Fruit fly (Drosophila melanogaster) whole organism, adult: ENCODE measurements around the gene CG5254.
A peak's percentile ranks its signal among the peaks of the same experiment; 100 is the strongest.

Experiments
- CG11617 ChIP-seq: fragments of 200-800 bp; sonication (Bioruptor generic); optimal IDR thresholded peaks from 2 replicates; lab custom pipeline; 2017; ENCODE audit warnings: mild to moderate bottlenecking, missing biosample characterization, missing genetic modification reagents, missing genetic modification characterization
- CG12768 ChIP-seq: fragments of 200-800 bp; sonication (Bioruptor generic); optimal IDR thresholded peaks from 2 replicates; lab custom pipeline; 2017; ENCODE audit warnings: missing biosample characterization, missing genetic modification characterization, mild to moderate bottlenecking, moderate library complexity, missing genetic modification reagents
- CG14711 ChIP-seq: fragments of 200-800 bp; sonication (Bioruptor generic); optimal IDR thresholded peaks from 2 replicates; lab custom pipeline; 2018; ENCODE audit warnings: missing biosample characterization, mild to moderate bottlenecking, missing genetic modification characterization, moderate library complexity
- CG1620 ChIP-seq: fragments of 200-800 bp; sonication (Bioruptor generic); optimal IDR thresholded peaks from 2 replicates; lab custom pipeline; 2016; ENCODE audit warnings: missing biosample characterization, missing genetic modification characterization
- CG33017 ChIP-seq: fragments of 200-800 bp; sonication (Bioruptor generic); optimal IDR thresholded peaks from 2 replicates; lab custom pipeline; 2018; ENCODE audit warnings: missing biosample characterization, mild to moderate bottlenecking, missing genetic modification characterization, moderate library complexity
- CG7045 ChIP-seq: fragments of 200-800 bp; sonication (Bioruptor generic); optimal IDR thresholded peaks from 2 replicates; lab custom pipeline; 2017; ENCODE audit warnings: missing biosample characterization, mild to moderate bottlenecking, missing genetic modification characterization
- CG7101 ChIP-seq: fragments of 200-800 bp; sonication (Bioruptor generic); optimal IDR thresholded peaks from 2 replicates; lab custom pipeline; 2018; ENCODE audit warnings: missing biosample characterization, mild to moderate bottlenecking, missing genetic modification characterization, moderate library complexity
- Clk ChIP-seq: fragments of 200-800 bp; sonication (Bioruptor generic); optimal IDR thresholded peaks from 2 replicates; lab custom pipeline; 2017; ENCODE audit warnings: missing biosample characterization, missing genetic modification characterization
- Crg-1 ChIP-seq: fragments of 200-800 bp; sonication (Bioruptor generic); optimal IDR thresholded peaks from 2 replicates; lab custom pipeline; 2016; ENCODE audit warnings: missing biosample characterization, missing genetic modification characterization
- Hr96 ChIP-seq: fragments of 200-800 bp; sonication (Bioruptor generic); optimal IDR thresholded peaks from 2 replicates; lab custom pipeline; 2016; ENCODE audit warnings: missing biosample characterization, missing genetic modification characterization
- Mnt ChIP-seq: fragments of 200-800 bp; sonication (Bioruptor generic); optimal IDR thresholded peaks from 2 replicates; lab custom pipeline; 2016; ENCODE audit warnings: missing biosample characterization, mild to moderate bottlenecking, missing genetic modification characterization
- bab1 ChIP-seq: fragments of 200-800 bp; sonication (Bioruptor generic); optimal IDR thresholded peaks from 3 replicates; lab custom pipeline; 2019; ENCODE audit warnings: missing biosample characterization, mild to moderate bottlenecking, missing genetic modification characterization, moderate library complexity
- cic ChIP-seq: fragments of 200-800 bp; sonication (Bioruptor generic); optimal IDR thresholded peaks from 2 replicates; lab custom pipeline; 2017; ENCODE audit warnings: missing biosample characterization, mild to moderate bottlenecking, missing genetic modification characterization, moderate library complexity
- cnc ChIP-seq, 2 experiments: fragments of >200 bp; optimal IDR thresholded peaks; 2 replicates each; lab custom pipeline; 2017
- kay ChIP-seq: fragments of 200-800 bp; sonication (Bioruptor generic); peaks from one replicate; lab custom pipeline; 2016; ENCODE audit warnings: missing biosample characterization, missing genetic modification characterization, borderline replicate concordance
- ovo ChIP-seq: fragments of 200-800 bp; sonication (Bioruptor generic); optimal IDR thresholded peaks from 2 replicates; lab custom pipeline; 2016; ENCODE audit warnings: missing biosample characterization, missing genetic modification characterization
- pad ChIP-seq: fragments of 200-800 bp; sonication (Bioruptor generic); optimal IDR thresholded peaks from 3 replicates; lab custom pipeline; 2017; ENCODE audit warnings: missing biosample characterization, missing genetic modification characterization, mild to moderate bottlenecking, moderate library complexity, missing genetic modification reagents
- tj ChIP-seq: fragments of 200-800 bp; sonication (Bioruptor generic); optimal IDR thresholded peaks from 3 replicates; lab custom pipeline; 2017; ENCODE audit warnings: missing biosample characterization, mild to moderate bottlenecking, missing genetic modification characterization, moderate library complexity
- toe ChIP-seq: fragments of 200-800 bp; sonication (Bioruptor generic); optimal IDR thresholded peaks from 2 replicates; lab custom pipeline; 2016; ENCODE audit warnings: missing biosample characterization, missing genetic modification characterization

The CG5254 gene

dm6 chrX:792923-793322 lies 42.8 kb downstream of the CG5254 start, which contains the start of gene CG16989:
TSS of gene CG16989 (plus strand) at chrX:793147.
- TF ChIP-seq cic (GFP tag; lab: Kevin White, UChicago) (no peak), cnc (optimal IDR thresholded peaks at IDR 0.05; lab: Kevin White, UChicago) (no peak), CG14711 (tag; lab: Kevin White, UChicago) (no peak), CG33017 (tag; lab: Kevin White, UChicago) (no peak), Crg-1 (no peak), CG1620 (GFP tag; lab: Kevin White, UChicago) (no peak), bab1 (peak; percentile 54), CG7101 (no peak)

- TF ChIP-seq CG7045 (GFP tag; lab: Kevin White, UChicago) (no peak), Mnt (peak; percentile 95), CG1620 (GFP tag; lab: Kevin White, UChicago) (peak; percentile 55), pad (GFP tag; lab: Kevin White, UChicago) (peak; percentile 92), toe (GFP tag; lab: Kevin White, UChicago) (no peak), kay (GFP tag; lab: Kevin White, UChicago) (no peak), CG7101 (peak; percentile 34), cnc (optimal IDR thresholded peaks at IDR 0.05; lab: Kevin White, UChicago) (no peak), Clk (no peak), bab1 (peak; percentile 84), Crg-1 (peak; percentile 48), tj (GFP tag; lab: Kevin White, UChicago) (peak; percentile 51), ovo (GFP tag; lab: Kevin White, UChicago) (peak; percentile 99), cic (GFP tag; lab: Kevin White, UChicago) (peak; percentile 51), CG14711 (tag; lab: Kevin White, UChicago) (peak; percentile 35)
These were observed 46.3 kb downstream of the CG5254 start for dm6 chrX:796397-796989.

DNA sequence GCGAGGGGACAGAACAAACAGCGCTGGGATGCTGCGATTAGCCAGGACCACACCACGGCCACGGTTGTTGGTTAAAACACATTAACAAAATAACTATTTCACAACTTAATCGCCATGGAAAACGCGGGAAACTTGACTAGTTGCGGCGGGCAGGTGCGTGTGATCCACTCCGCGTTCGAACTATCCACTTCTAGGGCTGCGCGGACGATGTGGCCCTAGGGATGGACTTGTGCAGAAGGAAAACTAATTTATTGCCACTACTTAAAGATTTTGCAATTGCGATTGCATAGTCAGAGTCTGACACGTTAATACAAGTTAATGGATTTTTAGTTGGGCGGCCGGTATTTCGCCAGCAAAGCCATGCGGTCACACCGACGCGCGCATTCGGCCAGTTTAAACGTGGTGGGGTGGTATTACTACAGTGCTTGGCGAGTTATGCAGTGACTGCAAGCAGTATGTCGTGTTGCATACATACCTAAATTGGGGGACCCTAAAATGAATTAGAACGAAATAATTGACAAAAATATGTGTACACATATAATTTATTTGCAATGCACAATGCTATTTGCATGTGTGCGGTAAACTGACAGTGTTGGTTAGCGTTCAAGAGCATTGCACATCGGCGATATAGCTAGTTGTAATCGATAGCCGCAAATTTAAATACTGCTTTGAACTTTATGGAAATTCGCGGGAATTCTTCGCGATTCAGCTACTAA lies 51.2 kb downstream of the CG5254 start, which contains the start of gene Rbf:
TSS of gene Rbf (minus strand) at position 323 of the 716 bp plus-strand sequence.
- TF ChIP-seq ovo (GFP tag; lab: Kevin White, UChicago) (no peak), pad (GFP tag; lab: Kevin White, UChicago) (peak; percentile 48), Crg-1 (peak; percentile 63), CG11617 (GFP tag; lab: Kevin White, UChicago) (no peak), CG12768 (GFP tag; lab: Kevin White, UChicago) (no peak), CG7101 (no peak), Mnt (peak; percentile 51), CG7045 (GFP tag; lab: Kevin White, UChicago) (no peak), Hr96 (peak; percentile 41), toe (GFP tag; lab: Kevin White, UChicago) (peak; percentile 27), CG1620 (GFP tag; lab: Kevin White, UChicago) (peak; percentile 63), bab1 (no peak)

- TF ChIP-seq toe (GFP tag; lab: Kevin White, UChicago) (no peak), Mnt (no peak)
These were observed 53.2 kb downstream of the CG5254 start, which contains the start of gene CG13359 for dm6 chrX:803370-803769. TSS of gene CG13359 (minus strand) at chrX:803470.

DNA sequence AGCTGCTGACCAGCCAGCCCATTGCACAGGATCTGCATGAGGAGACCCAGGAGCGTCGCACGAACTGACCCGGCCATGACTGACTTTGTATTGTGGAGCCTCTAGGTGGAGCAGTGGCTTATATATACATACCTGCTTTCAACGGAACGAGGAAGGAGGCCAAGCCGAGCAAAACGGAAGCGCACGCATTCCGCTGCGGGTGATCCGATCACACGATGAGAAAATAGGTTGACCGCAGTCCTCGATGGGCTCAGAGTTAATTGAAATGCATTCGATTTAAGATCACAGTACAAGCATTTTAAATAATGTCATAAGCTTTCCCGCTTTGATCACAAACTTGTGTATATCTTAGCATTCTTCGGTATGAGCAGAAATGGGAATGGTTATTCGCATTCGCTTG lies 54.7 kb downstream of the CG5254 start, which contains the start of gene CG13358:
TSS of gene CG13358 (minus strand) at position 101 of the 400 bp plus-strand sequence.
- TF ChIP-seq CG14711 (tag; lab: Kevin White, UChicago) (no peak), CG7045 (GFP tag; lab: Kevin White, UChicago) (no peak), Mnt (no peak), toe (GFP tag; lab: Kevin White, UChicago) (no peak), CG33017 (tag; lab: Kevin White, UChicago) (no peak), CG11617 (GFP tag; lab: Kevin White, UChicago) (no peak)

DNA sequence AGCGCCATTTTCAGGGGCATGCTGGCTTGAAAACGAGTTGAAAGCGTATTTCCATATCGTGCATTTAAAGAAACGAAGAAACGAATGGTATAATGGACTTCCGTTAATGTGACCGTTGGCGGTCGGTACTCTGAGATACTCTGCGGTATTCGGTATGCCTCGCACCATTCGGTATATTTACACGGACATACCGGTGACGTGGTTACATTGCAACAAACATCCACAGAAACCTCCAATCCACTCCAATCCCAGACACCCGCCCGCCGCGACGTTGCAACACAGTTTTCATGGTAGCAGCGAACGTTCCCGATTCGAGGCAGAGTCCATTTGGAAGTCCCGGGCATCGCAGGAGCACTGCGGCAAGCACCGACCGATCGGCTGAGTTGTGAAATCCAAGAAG lies 55.8 kb downstream of the CG5254 start, which contains the start of gene Sec22:
TSS of gene Sec22 (plus strand) at position 170 of the 400 bp plus-strand sequence.
- TF ChIP-seq CG1620 (GFP tag; lab: Kevin White, UChicago) = peak; percentile 4
- TF ChIP-seq CG7101 = peak; percentile 2
- TF ChIP-seq CG7045 (GFP tag; lab: Kevin White, UChicago) = no peak
- TF ChIP-seq bab1 = peak; percentile 54
- peak; percentile 3 for TF ChIP-seq pad (GFP tag; lab: Kevin White, UChicago)
